Worm (Caenorhabditis elegans) whole organism, mixed stage, embryonic: Measurements from ENCODE around the gene fbxa-163.

Source experiments
- M03D4.4 ChIP-seq: sonication (generic microtip); optimal IDR thresholded peaks from 2 replicates; lab custom pipeline; 2017; ENCODE audit warnings: mild to moderate bottlenecking, missing genetic modification characterization, missing compliant biosample characterization
- bed-3 ChIP-seq: fragments of 200-800 bp; sonication (Bioruptor generic); optimal IDR thresholded peaks from 3 replicates; lab custom pipeline; 2018; ENCODE audit warnings: mild to moderate bottlenecking, missing genetic modification characterization, moderate library complexity, missing compliant biosample characterization
- blmp-1 ChIP-seq: fragments of 150-350 bp; optimal IDR thresholded peaks from 2 replicates; lab custom pipeline; 2014; ENCODE audit warnings: missing biosample characterization, missing genetic modification characterization
- ceh-43 ChIP-seq: fragments of 200-800 bp; sonication (Bioruptor generic); optimal IDR thresholded peaks from 2 replicates; lab custom pipeline; 2018; ENCODE audit warnings: mild to moderate bottlenecking, missing genetic modification characterization, moderate library complexity, missing compliant biosample characterization
- ceh-83 ChIP-seq: fragments of 200-800 bp; sonication (Bioruptor generic); optimal IDR thresholded peaks from 2 replicates; lab custom pipeline; 2018; ENCODE audit warnings: mild to moderate bottlenecking, missing genetic modification characterization, missing compliant biosample characterization
- ces-1 ChIP-seq: fragments of 150-350 bp; optimal IDR thresholded peaks from 2 replicates; lab custom pipeline; 2014; ENCODE audit warnings: missing biosample characterization, missing genetic modification reagents, missing genetic modification characterization
- cnd-1 ChIP-seq: fragments of 200-800 bp; sonication (Bioruptor generic); optimal IDR thresholded peaks from 2 replicates; lab custom pipeline; 2018; ENCODE audit warnings: mild to moderate bottlenecking, missing genetic modification characterization, missing compliant biosample characterization
- drap-1 ChIP-seq: fragments of 200-800 bp; sonication (Bioruptor generic); optimal IDR thresholded peaks from 3 replicates; lab custom pipeline; 2018; ENCODE audit warnings: mild to moderate bottlenecking, missing genetic modification characterization, missing compliant biosample characterization
- elt-1 ChIP-seq: sonication (generic microtip); optimal IDR thresholded peaks from 2 replicates; lab custom pipeline; 2017; ENCODE audit warnings: missing genetic modification characterization, mild to moderate bottlenecking, missing compliant biosample characterization, antibody characterized with exemption, moderate library complexity, borderline replicate concordance; ENCODE audit not compliant: insufficient read depth
- elt-3 ChIP-seq: fragments of 150-350 bp; optimal IDR thresholded peaks from 2 replicates; lab custom pipeline; 2014; ENCODE audit warnings: missing biosample characterization, missing genetic modification characterization
- flh-1 ChIP-seq: fragments of 200-800 bp; sonication (Bioruptor generic); optimal IDR thresholded peaks from 2 replicates; lab custom pipeline; 2018; ENCODE audit warnings: mild to moderate bottlenecking, missing genetic modification characterization, moderate library complexity, missing compliant biosample characterization
- ham-2 ChIP-seq: fragments of 200-800 bp; sonication (Bioruptor generic); optimal IDR thresholded peaks from 2 replicates; lab custom pipeline; 2018; ENCODE audit warnings: mild to moderate bottlenecking, missing genetic modification characterization, missing compliant biosample characterization
- hlh-1 ChIP-seq: fragments of 150-350 bp; optimal IDR thresholded peaks from 2 replicates; lab custom pipeline; 2014; ENCODE audit warnings: missing biosample characterization, missing genetic modification reagents, missing genetic modification characterization
- lin-13 ChIP-seq: fragments of 150-350 bp; optimal IDR thresholded peaks from 2 replicates; lab custom pipeline; 2014; ENCODE audit warnings: missing biosample characterization, missing genetic modification characterization
- lin-32 ChIP-seq: fragments of 200-800 bp; sonication (Bioruptor generic); optimal IDR thresholded peaks from 2 replicates; lab custom pipeline; 2018; ENCODE audit warnings: mild to moderate bottlenecking, missing genetic modification characterization, missing compliant biosample characterization
- lsy-2 ChIP-seq: fragments of 150-350 bp; optimal IDR thresholded peaks from 2 replicates; lab custom pipeline; 2014; ENCODE audit warnings: missing biosample characterization, missing genetic modification characterization
- mab-5 ChIP-seq: fragments of 150-350 bp; optimal IDR thresholded peaks from 2 replicates; lab custom pipeline; 2014; ENCODE audit warnings: missing biosample characterization, missing genetic modification characterization
- mep-1 ChIP-seq: fragments of 150-350 bp; optimal IDR thresholded peaks from 2 replicates; lab custom pipeline; 2017; ENCODE audit warnings: missing biosample characterization, missing genetic modification reagents, missing genetic modification characterization, inconsistent platforms
- mls-2 ChIP-seq: sonication (generic microtip); optimal IDR thresholded peaks from 2 replicates; lab custom pipeline; 2016; ENCODE audit warnings: mild to moderate bottlenecking, missing genetic modification characterization, moderate library complexity, missing compliant biosample characterization
- nhr-12 ChIP-seq: fragments of 150-350 bp; optimal IDR thresholded peaks from 2 replicates; lab custom pipeline; 2014; ENCODE audit warnings: missing biosample characterization, missing genetic modification characterization
- nhr-2 ChIP-seq: fragments of 150-350 bp; optimal IDR thresholded peaks from 2 replicates; lab custom pipeline; 2014; ENCODE audit warnings: missing biosample characterization, missing genetic modification characterization
- nhr-28 ChIP-seq: fragments of 150-350 bp; optimal IDR thresholded peaks from 2 replicates; lab custom pipeline; 2014; ENCODE audit warnings: missing biosample characterization, missing genetic modification characterization
- pha-4 ChIP-seq: fragments of 150-350 bp; optimal IDR thresholded peaks from 2 replicates; lab custom pipeline; 2018; ENCODE audit warnings: missing biosample characterization, missing genetic modification reagents, missing genetic modification characterization
- sem-2 ChIP-seq: fragments of 200-800 bp; sonication (Bioruptor generic); optimal IDR thresholded peaks from 2 replicates; lab custom pipeline; 2018; ENCODE audit warnings: mild to moderate bottlenecking, missing genetic modification characterization, missing compliant biosample characterization
- snpc-4 ChIP-seq: fragments of 150-350 bp; optimal IDR thresholded peaks from 2 replicates; lab custom pipeline; 2014; ENCODE audit warnings: missing biosample characterization, missing genetic modification characterization
- sptf-1 ChIP-seq: sonication (generic microtip); optimal IDR thresholded peaks from 2 replicates; lab custom pipeline; 2017; ENCODE audit warnings: mild to moderate bottlenecking, missing genetic modification characterization, moderate library complexity, missing compliant biosample characterization
- unc-120 ChIP-seq: sonication (generic microtip); optimal IDR thresholded peaks from 2 replicates; lab custom pipeline; 2017; ENCODE audit warnings: missing genetic modification characterization, missing compliant biosample characterization; ENCODE audit not compliant: poor library complexity, severe bottlenecking
- unc-39 ChIP-seq: fragments of 150-350 bp; optimal IDR thresholded peaks from 2 replicates; lab custom pipeline; 2014; ENCODE audit warnings: missing biosample characterization, missing genetic modification characterization
- unc-62 ChIP-seq: fragments of 150-350 bp; optimal IDR thresholded peaks from 2 replicates; lab custom pipeline; 2014; ENCODE audit warnings: missing biosample characterization, missing genetic modification reagents, missing genetic modification characterization
- zip-8 ChIP-seq: fragments of 150-350 bp; optimal IDR thresholded peaks from 2 replicates; lab custom pipeline; 2014; ENCODE audit warnings: missing biosample characterization, missing genetic modification characterization
- ztf-11 ChIP-seq: fragments of 150-350 bp; optimal IDR thresholded peaks from 2 replicates; lab custom pipeline; 2014; ENCODE audit warnings: missing biosample characterization, missing genetic modification characterization

fbxa-163 gene

DNA sequence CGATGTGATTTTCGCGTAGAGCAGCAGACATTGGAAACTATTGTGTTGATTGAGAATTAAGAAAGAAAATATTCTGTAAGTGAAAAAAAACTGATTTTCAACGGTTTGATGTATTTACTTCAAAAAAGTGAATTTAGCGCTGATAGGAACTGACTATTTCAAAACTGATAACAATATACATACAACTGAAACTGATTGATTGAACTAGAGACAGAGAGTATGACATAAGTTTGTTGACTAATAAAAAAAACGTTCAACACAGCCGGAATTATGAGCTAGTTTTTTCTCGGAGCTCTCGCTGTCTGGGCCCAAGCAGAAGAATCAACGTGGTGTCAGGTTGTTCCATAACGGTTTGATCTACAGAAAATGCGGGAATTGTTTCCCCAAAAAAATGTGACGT lies 3.4 kb upstream of the fbxa-163 start, which contains the start of gene fbxa-164:
Gene fbxa-164, minus strand, starts transcription at position 101 of the 400 bp plus-strand sequence.
- no peak for TF ChIP-seq ceh-43 (GFP tag; lab: Kevin White, UChicago)
- no peak for TF ChIP-seq mep-1 (tag; lab: Kevin White, UChicago)
- TF ChIP-seq M03D4.4 (tag; lab: Kevin White, UChicago), result no peak
- TF ChIP-seq nhr-28 (tag; lab: Kevin White, UChicago), result no peak
- TF ChIP-seq ztf-11 (tag; lab: Kevin White, UChicago), result no peak
- no peak for TF ChIP-seq lin-13 (tag; lab: Kevin White, UChicago)
- TF ChIP-seq, all 35 proteins: peak for 0

DNA sequence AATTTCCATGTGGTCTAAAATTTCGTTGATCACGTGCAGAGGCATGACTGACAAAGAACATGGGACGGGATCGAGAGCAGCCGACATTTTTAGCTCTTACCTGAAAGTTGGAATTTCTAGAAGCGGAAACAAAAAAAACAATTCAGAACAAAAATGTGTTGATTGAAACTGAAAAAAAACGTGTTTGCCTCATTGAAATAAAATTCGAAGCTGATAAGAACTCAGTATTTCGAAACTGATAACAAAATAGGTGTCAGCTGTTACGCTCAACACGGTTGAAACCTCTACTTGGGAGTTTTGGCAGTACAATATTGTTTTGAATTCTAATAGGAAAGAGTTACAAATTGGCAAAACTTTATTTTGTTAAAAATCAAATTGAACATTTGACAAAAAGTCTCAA lies 1.6 kb downstream of the fbxa-163 start:
- no peak for TF ChIP-seq unc-120 (tag; lab: Kevin White, UChicago)
- no peak for TF ChIP-seq ham-2 (GFP tag; lab: Kevin White, UChicago)

DNA sequence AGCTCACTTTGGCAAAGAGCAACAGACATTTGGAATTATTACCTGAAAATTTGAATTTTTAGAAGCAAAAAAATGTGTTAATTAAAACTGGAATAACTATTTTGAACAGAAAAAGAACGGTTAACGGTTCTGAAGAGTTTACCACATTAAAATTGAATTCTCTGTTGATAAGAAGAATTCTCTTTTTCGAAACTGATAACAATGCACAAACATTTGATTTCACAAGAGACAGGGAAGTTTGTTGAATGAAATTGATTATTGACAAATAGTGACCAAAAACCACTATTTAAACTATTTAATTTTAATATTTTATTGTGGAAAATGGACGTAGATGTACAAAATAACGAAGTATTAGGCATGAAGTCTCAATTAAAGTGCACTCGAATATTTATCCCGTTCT lies 3.0 kb downstream of the fbxa-163 start:
- TF ChIP-seq mab-5 (no peak), ces-1 (GFP tag; lab: Kevin White, UChicago) (no peak), mep-1 (tag; lab: Kevin White, UChicago) (no peak), elt-3 (tag; lab: Kevin White, UChicago) (no peak), lin-32 (GFP tag; lab: Kevin White, UChicago) (no peak), M03D4.4 (tag; lab: Kevin White, UChicago) (no peak), ham-2 (GFP tag; lab: Kevin White, UChicago) (no peak), unc-62 (GFP tag; lab: Kevin White, UChicago) (no peak), ztf-11 (tag; lab: Kevin White, UChicago) (no peak), snpc-4 (tag; lab: Kevin White, UChicago) (no peak), ceh-43 (GFP tag; lab: Kevin White, UChicago) (no peak)

DNA sequence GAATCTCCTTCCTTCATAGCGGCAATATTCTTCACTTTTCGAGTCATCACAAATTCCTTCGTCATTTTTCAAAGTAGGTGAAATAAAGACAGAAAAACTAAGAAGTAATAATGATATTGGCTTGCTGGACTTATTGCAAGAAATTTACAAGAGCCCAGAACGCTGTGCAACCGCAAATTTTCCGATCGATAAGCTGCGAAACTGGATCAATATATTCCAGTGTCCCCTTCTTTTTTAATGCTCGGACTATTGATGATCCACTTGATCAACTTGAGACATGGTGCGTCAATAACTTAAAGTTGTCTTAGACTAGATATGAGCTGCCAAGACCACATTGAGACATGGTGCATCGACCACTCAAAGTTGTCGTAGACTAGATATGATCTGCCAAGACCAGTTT lies 4.5 kb downstream of the fbxa-163 start, which contains the start of gene bath-33:
Gene bath-33, minus strand, starts transcription at position 101 of the 400 bp plus-strand sequence.
- TF ChIP-seq blmp-1 (no peak), mls-2 (tag; lab: Kevin White, UChicago) (no peak), sem-2 (GFP tag; lab: Kevin White, UChicago) (no peak), lsy-2 (tag; lab: Kevin White, UChicago) (no peak), flh-1 (GFP tag; lab: Kevin White, UChicago) (no peak), zip-8 (tag; lab: Kevin White, UChicago) (no peak)

DNA sequence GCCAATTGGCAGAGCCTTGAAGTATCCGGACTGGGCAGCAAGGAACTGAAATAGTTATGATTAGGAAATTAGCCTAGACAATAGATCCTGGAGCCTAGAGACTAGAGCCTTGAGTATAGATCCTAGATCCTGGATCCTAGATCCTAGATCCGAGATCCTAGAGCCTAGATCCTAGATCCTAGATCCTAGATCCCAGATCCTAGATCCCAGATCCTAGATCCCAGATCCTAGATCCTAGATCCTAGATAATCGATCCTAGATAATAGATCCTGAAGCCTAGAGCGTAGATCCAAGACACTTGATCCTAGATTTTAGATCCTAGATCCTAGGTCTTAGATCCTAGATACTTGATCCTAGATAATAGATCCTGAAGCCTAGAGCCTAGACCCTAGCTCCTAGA lies 5.5 kb downstream of the fbxa-163 start:
- no peak for TF ChIP-seq flh-1 (GFP tag; lab: Kevin White, UChicago)
- peak; percentile 73 for TF ChIP-seq elt-1 (tag; lab: Kevin White, UChicago)

DNA sequence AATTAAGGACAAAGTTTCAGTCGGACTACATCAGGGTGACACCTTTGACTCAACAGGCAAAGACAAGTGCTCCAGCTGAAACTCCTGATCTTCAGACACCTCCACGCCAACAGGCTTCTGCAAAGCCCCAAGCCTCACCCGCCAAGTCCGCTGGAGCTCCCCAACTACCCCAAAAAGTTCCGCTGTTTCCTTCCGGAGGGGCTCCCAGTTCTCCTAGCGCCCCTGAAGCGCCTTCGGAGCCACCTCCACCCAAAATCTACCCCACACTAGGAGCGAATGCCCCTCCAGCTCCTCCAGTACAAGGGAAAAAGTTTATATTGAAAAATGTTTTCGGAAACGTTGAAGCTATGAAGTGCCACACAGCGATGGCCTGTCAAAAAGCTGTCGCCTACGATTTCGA lies 7.5 kb downstream of the fbxa-163 start:
- TF ChIP-seq ham-2 (GFP tag; lab: Kevin White, UChicago), result no peak
- TF ChIP-seq snpc-4 (tag; lab: Kevin White, UChicago), result no peak
- no peak for TF ChIP-seq nhr-12
- no peak for TF ChIP-seq elt-3 (tag; lab: Kevin White, UChicago)
- no peak for TF ChIP-seq unc-62 (GFP tag; lab: Kevin White, UChicago)
- no peak for TF ChIP-seq mep-1 (tag; lab: Kevin White, UChicago)
- TF ChIP-seq drap-1 (GFP tag; lab: Kevin White, UChicago), result no peak
- TF ChIP-seq unc-39, result no peak
- no peak for TF ChIP-seq nhr-2 (tag; lab: Kevin White, UChicago)
- no peak for TF ChIP-seq pha-4 (tag; lab: Kevin White, UChicago)
- TF ChIP-seq flh-1 (GFP tag; lab: Kevin White, UChicago), result no peak
- TF ChIP-seq ceh-83, result no peak
- no peak for TF ChIP-seq M03D4.4 (tag; lab: Kevin White, UChicago)
- no peak for TF ChIP-seq lin-32 (GFP tag; lab: Kevin White, UChicago)
- TF ChIP-seq unc-120 (tag; lab: Kevin White, UChicago), result no peak
- TF ChIP-seq, all 35 proteins: peak for 0

DNA sequence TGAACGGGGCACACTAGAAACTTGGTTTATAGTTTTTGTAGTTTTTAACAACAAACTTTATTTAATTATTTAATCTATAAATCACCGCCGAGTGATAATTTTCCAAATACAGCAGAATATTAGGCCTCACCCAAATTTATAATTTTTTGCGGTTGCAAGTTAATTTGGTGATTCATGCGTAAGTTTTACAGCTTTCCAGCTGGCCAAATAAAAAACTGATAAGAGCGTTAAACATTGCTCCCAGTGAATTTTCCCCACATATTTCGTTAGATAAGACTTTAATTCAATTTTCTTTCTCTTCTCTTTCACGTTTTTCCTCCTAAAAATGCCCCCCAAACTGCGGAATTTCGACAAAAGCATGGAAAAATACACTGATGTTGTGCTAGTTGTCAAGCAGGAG lies 9.0 kb downstream of the fbxa-163 start, which contains the start of gene bath-47:
Gene bath-47, plus strand, starts transcription at position 305 of the 400 bp plus-strand sequence.
- TF ChIP-seq sptf-1 (tag; lab: Kevin White, UChicago), result no peak
- TF ChIP-seq drap-1 (GFP tag; lab: Kevin White, UChicago), result no peak
- no peak for TF ChIP-seq bed-3 (GFP tag; lab: Kevin White, UChicago)
- TF ChIP-seq hlh-1 (tag; lab: Kevin White, UChicago), result no peak
- TF ChIP-seq zip-8 (tag; lab: Kevin White, UChicago), result no peak
- no peak for TF ChIP-seq mep-1 (tag; lab: Kevin White, UChicago)
- no peak for TF ChIP-seq nhr-12
- no peak for TF ChIP-seq pha-4 (tag; lab: Kevin White, UChicago)
- no peak for TF ChIP-seq sem-2 (GFP tag; lab: Kevin White, UChicago)
- TF ChIP-seq elt-1 (tag; lab: Kevin White, UChicago), result no peak
- TF ChIP-seq nhr-2 (tag; lab: Kevin White, UChicago), result no peak
- no peak for TF ChIP-seq lsy-2 (tag; lab: Kevin White, UChicago)
- TF ChIP-seq ztf-11 (tag; lab: Kevin White, UChicago), result no peak
- TF ChIP-seq cnd-1 (tag; lab: Kevin White, UChicago), result no peak
- no peak for TF ChIP-seq ces-1 (GFP tag; lab: Kevin White, UChicago)
- TF ChIP-seq, all 35 proteins: peak for 0
